Fruit fly (Drosophila melanogaster) whole organism, embryonic: ENCODE measurements around the gene CG4461.
A peak's percentile ranks its signal among the peaks of the same experiment; 100 is the strongest.

Experiments used
- BEAF-32 ChIP-seq: fragments of 200-800 bp; sonication (Bioruptor generic); optimal IDR thresholded peaks from 3 replicates; lab custom pipeline; 2017; ENCODE audit warnings: missing biosample characterization, missing genetic modification characterization, mild to moderate bottlenecking, moderate library complexity, missing genetic modification reagents
- CG10366 ChIP-seq: fragments of 200-800 bp; sonication (Bioruptor generic); IDR thresholded peaks from 2 replicates; pipeline ENCODE4 v1.3.6; 2022; ENCODE audit warnings: missing biosample characterization, missing genetic modification characterization
- CG11085 ChIP-seq: fragments of 200-800 bp; sonication (Bioruptor generic); IDR thresholded peaks from 2 replicates; pipeline ENCODE4 v1.3.6; 2022; ENCODE audit warnings: missing biosample characterization, missing genetic modification characterization
- CG11504 ChIP-seq: fragments of 200-800 bp; sonication (Bioruptor generic); optimal IDR thresholded peaks from 3 replicates; lab custom pipeline; 2019; ENCODE audit warnings: missing biosample characterization, mild to moderate bottlenecking, missing genetic modification characterization, moderate library complexity
- CG14860 ChIP-seq: fragments of 200-800 bp; sonication (Bioruptor generic); IDR thresholded peaks from 3 replicates; pipeline ENCODE4 v1.3.6; 2022; ENCODE audit warnings: missing biosample characterization, missing genetic modification characterization; ENCODE audit not compliant: partially characterized antibody
- CG14965 ChIP-seq: fragments of 200-800 bp; sonication (Bioruptor generic); optimal IDR thresholded peaks from 2 replicates; lab custom pipeline; 2016; ENCODE audit warnings: missing biosample characterization, missing genetic modification characterization, borderline replicate concordance
- CG15011 ChIP-seq: fragments of 200-800 bp; sonication (Bioruptor generic); optimal IDR thresholded peaks from 3 replicates; lab custom pipeline; 2018; ENCODE audit warnings: missing biosample characterization, mild to moderate bottlenecking, missing genetic modification characterization
- CG17359 ChIP-seq: fragments of 200-800 bp; sonication (Bioruptor generic); optimal IDR thresholded peaks from 3 replicates; lab custom pipeline; 2018; ENCODE audit warnings: missing biosample characterization, mild to moderate bottlenecking, missing genetic modification characterization, moderate library complexity
- CG17361 ChIP-seq: fragments of 200-800 bp; sonication (Bioruptor generic); IDR thresholded peaks from 3 replicates; pipeline ENCODE4 v1.3.6; 2022; ENCODE audit warnings: missing biosample characterization, missing genetic modification characterization
- CG17612 ChIP-seq: fragments of 200-800 bp; sonication (Bioruptor generic); IDR thresholded peaks from 2 replicates; pipeline ENCODE4 v1.3.6; 2022; ENCODE audit warnings: missing biosample characterization, missing genetic modification characterization
- CG1792 ChIP-seq: fragments of 200-800 bp; sonication (Bioruptor generic); optimal IDR thresholded peaks from 2 replicates; lab custom pipeline; 2016; ENCODE audit warnings: missing biosample characterization, missing genetic modification characterization
- CG1832 ChIP-seq: fragments of 200-800 bp; sonication (Bioruptor generic); optimal IDR thresholded peaks from 2 replicates; lab custom pipeline; 2017; ENCODE audit warnings: missing biosample characterization, mild to moderate bottlenecking, missing genetic modification characterization, inconsistent platforms
- CG2875 ChIP-seq: fragments of 200-800 bp; sonication (Bioruptor generic); optimal IDR thresholded peaks from 2 replicates; lab custom pipeline; 2017; ENCODE audit warnings: missing biosample characterization, mild to moderate bottlenecking, missing genetic modification characterization, missing genetic modification reagents
- CG30020 ChIP-seq: fragments of 200-800 bp; optimal IDR thresholded peaks from 2 replicates; lab custom pipeline; 2019; ENCODE audit warnings: missing biosample characterization, mild to moderate bottlenecking, missing genetic modification characterization, moderate library complexity
- CG32767 ChIP-seq: fragments of 200-800 bp; sonication (Bioruptor generic); IDR thresholded peaks from 2 replicates; pipeline ENCODE4 v1.3.6; 2022; ENCODE audit warnings: missing biosample characterization, missing genetic modification characterization
- CG34376 ChIP-seq: fragments of 200-800 bp; sonication (Bioruptor generic); optimal IDR thresholded peaks from 2 replicates; lab custom pipeline; 2018; ENCODE audit warnings: missing biosample characterization, mild to moderate bottlenecking, missing genetic modification characterization
- CG6654 ChIP-seq: fragments of 200-800 bp; sonication (Bioruptor generic); optimal IDR thresholded peaks from 2 replicates; lab custom pipeline; 2017; ENCODE audit warnings: missing biosample characterization, mild to moderate bottlenecking, missing genetic modification characterization
- CG7556 ChIP-seq: fragments of 200-800 bp; sonication (Bioruptor generic); optimal IDR thresholded peaks from 2 replicates; lab custom pipeline; 2017; ENCODE audit warnings: missing biosample characterization, mild to moderate bottlenecking, missing genetic modification characterization
- CG9437 ChIP-seq: fragments of 200-800 bp; sonication (Bioruptor generic); optimal IDR thresholded peaks from 2 replicates; lab custom pipeline; 2018; ENCODE audit warnings: missing biosample characterization, mild to moderate bottlenecking, missing genetic modification characterization
- CG9797 ChIP-seq: fragments of 200-800 bp; sonication (Bioruptor generic); optimal IDR thresholded peaks from 3 replicates; lab custom pipeline; 2018; ENCODE audit warnings: missing biosample characterization, mild to moderate bottlenecking, missing genetic modification characterization
- CHES-1-like ChIP-seq: fragments of 200-800 bp; sonication (Bioruptor generic); optimal IDR thresholded peaks from 2 replicates; lab custom pipeline; 2016; ENCODE audit warnings: missing biosample characterization, missing genetic modification characterization
- HLH3B ChIP-seq: fragments of 200-800 bp; sonication (Bioruptor generic); IDR thresholded peaks from 2 replicates; pipeline ENCODE4 v1.3.6; 2022; ENCODE audit warnings: missing biosample characterization, missing genetic modification characterization
- Hmx ChIP-seq: fragments of 200-800 bp; sonication (Bioruptor generic); optimal IDR thresholded peaks from 2 replicates; lab custom pipeline; 2016; ENCODE audit warnings: missing biosample characterization, missing genetic modification characterization
- Hr3 ChIP-seq: fragments of 200-800 bp; sonication (Bioruptor generic); optimal IDR thresholded peaks from 3 replicates; lab custom pipeline; 2016; ENCODE audit warnings: missing biosample characterization, missing genetic modification characterization
- Hr51 ChIP-seq, 2 experiments: fragments of 200-800 bp; sonication (Bioruptor generic); optimal IDR thresholded peaks; 2 replicates in 1 of 2; 3 replicates in 1 of 2; lab custom pipeline; 2016 to 2018; ENCODE audit warnings: missing biosample characterization in 2 of 2, missing genetic modification characterization in 2 of 2, mild to moderate bottlenecking in 1 of 2, moderate library complexity in 1 of 2
- Neu2 ChIP-seq: fragments of 200-800 bp; sonication (Bioruptor generic); optimal IDR thresholded peaks from 3 replicates; lab custom pipeline; 2016; ENCODE audit warnings: missing biosample characterization, missing genetic modification characterization, borderline replicate concordance
- Spps ChIP-seq: fragments of 200-800 bp; sonication (Bioruptor generic); optimal IDR thresholded peaks from 2 replicates; lab custom pipeline; 2018; ENCODE audit warnings: missing biosample characterization, mild to moderate bottlenecking, missing genetic modification characterization
- Usf ChIP-seq: fragments of 200-800 bp; sonication (Bioruptor generic); optimal IDR thresholded peaks from 2 replicates; lab custom pipeline; 2017; ENCODE audit warnings: missing genotype, missing biosample characterization, missing genetic modification characterization
- Xbp1 ChIP-seq: fragments of 200-800 bp; sonication (Bioruptor generic); optimal IDR thresholded peaks from 3 replicates; lab custom pipeline; 2016; ENCODE audit warnings: missing biosample characterization, mild to moderate bottlenecking, missing genetic modification characterization
- bcd ChIP-seq: fragments of 200-800 bp; sonication (Bioruptor generic); optimal IDR thresholded peaks from 2 replicates; lab custom pipeline; 2017; ENCODE audit warnings: missing biosample characterization, mild to moderate bottlenecking, missing genetic modification characterization
- cato ChIP-seq: fragments of 200-800 bp; sonication (Bioruptor generic); optimal IDR thresholded peaks from 2 replicates; lab custom pipeline; 2016; ENCODE audit warnings: missing biosample characterization, missing genetic modification characterization, borderline replicate concordance
- fd96Cb ChIP-seq: fragments of 200-800 bp; sonication (Bioruptor generic); optimal IDR thresholded peaks from 2 replicates; lab custom pipeline; 2018; ENCODE audit warnings: missing biosample characterization, mild to moderate bottlenecking, missing genetic modification characterization, moderate library complexity
- gce ChIP-seq: fragments of 200-800 bp; sonication (Bioruptor generic); IDR thresholded peaks from 3 replicates; pipeline ENCODE4 v1.3.6; 2022; ENCODE audit warnings: missing biosample characterization, missing genetic modification characterization
- hb ChIP-seq: fragments of 200-800 bp; sonication (Bioruptor generic); IDR thresholded peaks from 3 replicates; pipeline ENCODE4 v1.3.6; 2022; ENCODE audit warnings: missing biosample characterization, missing genetic modification characterization; ENCODE audit not compliant: partially characterized antibody
- ind ChIP-seq: fragments of 200-800 bp; sonication (Bioruptor generic); optimal IDR thresholded peaks from 3 replicates; lab custom pipeline; 2016; ENCODE audit warnings: missing biosample characterization, missing genetic modification characterization
- onecut ChIP-seq: fragments of 200-800 bp; sonication (Bioruptor generic); IDR thresholded peaks from 2 replicates; pipeline ENCODE4 v1.3.6; 2022; ENCODE audit warnings: missing biosample characterization, missing genetic modification characterization
- pb ChIP-seq: fragments of 200-800 bp; sonication (Bioruptor generic); optimal IDR thresholded peaks from 3 replicates; lab custom pipeline; 2016; ENCODE audit warnings: missing biosample characterization, missing genetic modification characterization
- peb ChIP-seq: fragments of 200-800 bp; sonication (Bioruptor generic); IDR thresholded peaks from 2 replicates; pipeline ENCODE4 v1.3.6; 2022; ENCODE audit warnings: missing biosample characterization, missing genetic modification characterization
- pho ChIP-seq: fragments of 200-800 bp; sonication (Bioruptor generic); optimal IDR thresholded peaks from 2 replicates; lab custom pipeline; 2016; ENCODE audit warnings: missing biosample characterization, missing genetic modification characterization
- salm ChIP-seq: fragments of 200-800 bp; sonication (Bioruptor generic); optimal IDR thresholded peaks from 2 replicates; lab custom pipeline; 2018; ENCODE audit warnings: missing biosample characterization, mild to moderate bottlenecking, missing genetic modification characterization
- sima ChIP-seq: fragments of 200-800 bp; sonication (Bioruptor generic); optimal IDR thresholded peaks from 2 replicates; lab custom pipeline; 2016; ENCODE audit warnings: missing biosample characterization, missing genetic modification characterization
- so ChIP-seq: fragments of 200-800 bp; sonication (Bioruptor generic); IDR thresholded peaks from 3 replicates; pipeline ENCODE4 v1.3.6; 2022; ENCODE audit warnings: missing biosample characterization, missing genetic modification characterization
- tap ChIP-seq: fragments of 200-800 bp; optimal IDR thresholded peaks from 3 replicates; lab custom pipeline; 2019; ENCODE audit warnings: missing biosample characterization, mild to moderate bottlenecking, missing genetic modification characterization, moderate library complexity
- trh ChIP-seq: fragments of 200-800 bp; sonication (Bioruptor generic); optimal IDR thresholded peaks from 2 replicates; lab custom pipeline; 2016; ENCODE audit warnings: missing biosample characterization, missing genetic modification characterization
- vnd ChIP-seq: fragments of 200-800 bp; sonication (Bioruptor generic); IDR thresholded peaks from 3 replicates; pipeline ENCODE4 v1.3.6; 2022; ENCODE audit warnings: missing biosample characterization, missing genetic modification characterization; ENCODE audit not compliant: partially characterized antibody
- z ChIP-seq: fragments of 200-800 bp; sonication (Bioruptor generic); IDR thresholded peaks from 3 replicates; pipeline ENCODE4 v1.3.6; 2022; ENCODE audit warnings: missing biosample characterization, missing genetic modification characterization
- zen ChIP-seq: fragments of 200-800 bp; sonication (Bioruptor generic); optimal IDR thresholded peaks from 3 replicates; lab custom pipeline; 2018; ENCODE audit warnings: missing biosample characterization, mild to moderate bottlenecking, missing genetic modification characterization, moderate library complexity
- zfh1 ChIP-seq: fragments of 200-800 bp; sonication (Bioruptor generic); IDR thresholded peaks from 3 replicates; pipeline ENCODE4 v1.3.6; 2022; ENCODE audit warnings: missing biosample characterization, missing genetic modification characterization

CG4461 gene

dm6 chr3L:9377198-9378035, 2.2 kb downstream of the CG4461 start, which contains the start of gene Hsp26 (continued):
- TF ChIP-seq zfh1 (GFP tag; lab: Robert Waterston, UW), result peak; percentile 81
- peak; percentile 81 for TF ChIP-seq CHES-1-like (GFP tag; lab: Kevin White, UChicago)
- peak; percentile 86 for TF ChIP-seq CG32767 (GFP tag; lab: Robert Waterston, UW)
- TF ChIP-seq vnd (GFP tag; lab: Robert Waterston, UW), result no peak
- TF ChIP-seq z, result no peak
- no peak for TF ChIP-seq Usf (GFP tag; lab: Kevin White, UChicago)
- no peak for TF ChIP-seq CG1832 (GFP tag; lab: Kevin White, UChicago)
- no peak for TF ChIP-seq hb (GFP tag; lab: Robert Waterston, UW)
- TF ChIP-seq CG2875 (GFP tag; lab: Kevin White, UChicago), result peak; percentile 73
- peak; percentile 74 for TF ChIP-seq CG9437 (GFP tag; lab: Kevin White, UChicago)
- TF ChIP-seq Spps (tag; lab: Kevin White, UChicago), result peak; percentile 59
- TF ChIP-seq CG7556, result peak; percentile 89
- TF ChIP-seq CG17612 (GFP tag; lab: Robert Waterston, UW), result peak; percentile 56; the same call in 1 of the 2 replicates
- TF ChIP-seq BEAF-32 (GFP tag; lab: Kevin White, UChicago), result no peak
- TF ChIP-seq HLH3B (GFP tag; lab: Robert Waterston, UW), result peak; percentile 89
- peak; percentile 55 for TF ChIP-seq Hmx (GFP tag; lab: Kevin White, UChicago)
- peak; percentile 71 for TF ChIP-seq tap (tag; lab: Kevin White, UChicago)
- peak; percentile 24 for TF ChIP-seq zen (tag; lab: Kevin White, UChicago)
- TF ChIP-seq peb (GFP tag; lab: Robert Waterston, UW), result peak; percentile 72
- TF ChIP-seq Hr51 (GFP tag; optimal IDR thresholded peaks at IDR 0.05; lab: Kevin White, UChicago), result peak; percentile 48 to 89
- peak; percentile 87 for TF ChIP-seq CG10366 (GFP tag; lab: Robert Waterston, UW)
- TF ChIP-seq salm (tag; lab: Kevin White, UChicago), result peak; percentile 85
- peak; percentile 83 for TF ChIP-seq CG34376 (GFP tag; lab: Kevin White, UChicago)
- TF ChIP-seq CG9797 (GFP tag; lab: Kevin White, UChicago), result no peak
- TF ChIP-seq so (GFP tag; lab: Robert Waterston, UW), result peak; percentile 92
- no peak for TF ChIP-seq Neu2
- peak; percentile 80 for TF ChIP-seq Hr3 (GFP tag; lab: Kevin White, UChicago)
- TF ChIP-seq CG11504, result peak; percentile 84
- TF ChIP-seq CG6654 (GFP tag; lab: Kevin White, UChicago), result peak; percentile 38
- TF ChIP-seq CG1792, result peak; percentile 78
- TF ChIP-seq fd96Cb (tag; lab: Kevin White, UChicago), result peak; percentile 65
- 0 out of 2 replicates have a peak, but pooled peaks have one; percentile 23 for TF ChIP-seq CG11085 (GFP tag; lab: Robert Waterston, UW)
- peak; percentile 48 for TF ChIP-seq trh (GFP tag; lab: Kevin White, UChicago)
- peak; percentile 69 for TF ChIP-seq ind (GFP tag; lab: Kevin White, UChicago)
- peak; percentile 89 for TF ChIP-seq Xbp1 (GFP tag; lab: Kevin White, UChicago)
- peak; percentile 83; the same call in 2 of the 3 replicates for TF ChIP-seq gce (GFP tag; lab: Robert Waterston, UW)
- TF ChIP-seq bcd (GFP tag; lab: Kevin White, UChicago), result peak; percentile 84
- TF ChIP-seq CG14965 (GFP tag; lab: Kevin White, UChicago), result no peak
- peak; percentile 38 for TF ChIP-seq sima
- peak; percentile 67 for TF ChIP-seq onecut (GFP tag; lab: Robert Waterston, UW)
- TF ChIP-seq pho (GFP tag; lab: Kevin White, UChicago), result peak; percentile 83
- TF ChIP-seq cato, result peak; percentile 75
- TF ChIP-seq CG17359 (tag; lab: Kevin White, UChicago), result peak; percentile 86
- TF ChIP-seq pb (GFP tag; lab: Kevin White, UChicago), result peak; percentile 54
- peak; percentile 46 for TF ChIP-seq CG30020 (tag; lab: Kevin White, UChicago)
- no peak for TF ChIP-seq CG14860 (GFP tag; lab: Robert Waterston, UW)
- TF ChIP-seq CG17361 (GFP tag; lab: Robert Waterston, UW), result peak; percentile 84
- peak; percentile 11 for TF ChIP-seq CG15011 (GFP tag; lab: Kevin White, UChicago)
